Fruit fly (Drosophila melanogaster) whole organism: ENCODE measurements around the gene Rab3-GAP.

ENCODE experiments used
- CG8478 ChIP-seq: fragments of >200 bp; optimal IDR thresholded peaks from 2 replicates; lab custom pipeline; 2018; ENCODE audit warnings: inconsistent platforms
- Dll ChIP-seq: fragments of >200 bp; optimal IDR thresholded peaks from 2 replicates; lab custom pipeline; 2017
- EcR ChIP-seq, 2 experiments: fragments of >200 bp; optimal IDR thresholded peaks; 2 replicates each; lab custom pipeline; 2017; ENCODE audit warnings: missing biosample characterization in 2 of 2, missing genetic modification characterization in 2 of 2, missing genetic modification reagents in 2 of 2
- pan ChIP-seq: fragments of >200 bp; optimal IDR thresholded peaks from 2 replicates; lab custom pipeline; 2017
- psq ChIP-seq: fragments of >200 bp; optimal IDR thresholded peaks from 2 replicates; lab custom pipeline; 2017
- usp ChIP-seq: fragments of >200 bp; optimal IDR thresholded peaks from 2 replicates; lab custom pipeline; 2017; ENCODE audit warnings: missing biosample characterization, missing genetic modification characterization, mixed read lengths

The Rab3-GAP gene

DNA sequence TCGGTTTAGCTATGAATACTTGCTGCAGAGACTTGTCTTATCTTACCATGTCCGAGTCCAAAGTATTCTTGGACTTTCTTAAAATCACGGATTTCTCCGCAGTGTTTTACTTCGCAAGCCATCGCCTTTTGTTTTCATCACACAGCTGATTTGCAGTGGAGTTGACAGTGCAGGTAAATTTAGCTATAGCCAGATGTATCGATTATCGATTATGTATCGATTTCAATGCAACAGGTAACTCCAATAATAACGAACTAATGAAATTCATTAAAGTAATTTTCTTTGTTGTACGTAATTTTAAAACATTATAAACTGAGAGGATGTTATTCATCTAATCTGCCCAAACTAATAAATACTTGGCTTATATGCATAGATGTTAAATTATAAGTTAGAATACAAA lies at the start of gene Rab3-GAP:
Gene Rab3-GAP, minus strand, starts transcription at position 150 of the 400 bp plus-strand sequence.
- TF ChIP-seq usp = no peak
- TF ChIP-seq EcR (GFP tag; optimal IDR thresholded peaks at IDR 0.05; lab: Kevin White, UChicago) = no peak
- TF ChIP-seq psq (lab: Kevin White, UChicago) = no peak
- no peak for TF ChIP-seq pan (lab: Kevin White, UChicago)
- no peak for TF ChIP-seq CG8478 (lab: Kevin White, UChicago)
- TF ChIP-seq Dll (lab: Kevin White, UChicago) = no peak

dm6 chr2L:12110810-12111209 lies 47.8 kb upstream of the Rab3-GAP start, which contains the start of gene Phae2:
TSS of gene Phae2 (plus strand) at chr2L:12111110.
- TF ChIP-seq usp (no peak), pan (lab: Kevin White, UChicago) (no peak)

- TF ChIP-seq pan (lab: Kevin White, UChicago) (no peak), Dll (lab: Kevin White, UChicago) (peak; percentile 68)
These were observed 46.0 kb upstream of the Rab3-GAP start, which contains the start of the genes Rab6 and Phae1 for dm6 chr2L:12108779-12109564. TSS of gene Rab6 (minus strand) at chr2L:12109116. TSS of gene Phae1 (plus strand) at chr2L:12109417.

dm6 chr2L:12107087-12107486 lies 44.1 kb upstream of the Rab3-GAP start:
- TF ChIP-seq usp = no peak
- no peak for TF ChIP-seq psq (lab: Kevin White, UChicago)
- no peak for TF ChIP-seq pan (lab: Kevin White, UChicago)
- TF ChIP-seq EcR (GFP tag; optimal IDR thresholded peaks at IDR 0.05; lab: Kevin White, UChicago) = no peak
- no peak for TF ChIP-seq Dll (lab: Kevin White, UChicago)
- TF ChIP-seq CG8478 (lab: Kevin White, UChicago) = no peak

dm6 chr2L:12103231-12104210 lies 40.5 kb upstream of the Rab3-GAP start, which contains the start of the genes Patsas and ThrRS:
TSS of gene Patsas (minus strand) at chr2L:12103285.
TSS of gene ThrRS (plus strand) at chr2L:12103751.
- TF ChIP-seq pan (lab: Kevin White, UChicago) (no peak), Dll (lab: Kevin White, UChicago) (no peak), usp (no peak), psq (lab: Kevin White, UChicago) (no peak), EcR (GFP tag; optimal IDR thresholded peaks at IDR 0.05; lab: Kevin White, UChicago) (no peak), CG8478 (lab: Kevin White, UChicago) (no peak)

DNA sequence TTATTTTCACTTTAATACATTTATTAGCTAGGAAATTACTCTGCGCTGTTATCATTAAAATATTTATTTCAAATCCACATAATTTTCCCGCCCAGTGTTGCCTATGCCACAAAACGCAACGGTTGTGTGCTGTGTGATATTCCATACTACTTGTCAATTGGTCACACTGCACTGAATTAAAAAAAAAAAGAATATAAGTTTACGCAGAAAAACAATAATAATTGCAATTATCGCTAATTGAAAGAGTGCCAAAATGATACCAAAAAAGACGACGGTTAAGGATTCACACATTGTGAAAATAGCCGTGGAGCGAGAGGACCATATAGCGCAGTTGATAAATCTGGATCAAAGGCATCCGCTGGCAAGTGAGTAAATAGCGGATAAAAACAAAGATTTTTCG lies 34.7 kb upstream of the Rab3-GAP start, which contains the start of gene Ced-12:
Gene Ced-12, plus strand, starts transcription at position 141 of the 400 bp plus-strand sequence.
- TF ChIP-seq CG8478 (lab: Kevin White, UChicago) (no peak), usp (no peak), Dll (lab: Kevin White, UChicago) (no peak), pan (lab: Kevin White, UChicago) (no peak), psq (lab: Kevin White, UChicago) (no peak), EcR (GFP tag; optimal IDR thresholded peaks at IDR 0.05; lab: Kevin White, UChicago) (no peak)

- TF ChIP-seq psq (lab: Kevin White, UChicago) (no peak), EcR (GFP tag; optimal IDR thresholded peaks at IDR 0.05; lab: Kevin White, UChicago) (no peak), CG8478 (lab: Kevin White, UChicago) (no peak), Dll (lab: Kevin White, UChicago) (no peak)
These were observed 33.4 kb upstream of the Rab3-GAP start, which contains the start of the genes CG6712 and Mt2 for dm6 chr2L:12096396-12096813. TSS of gene CG6712 (minus strand) at chr2L:12096511. TSS of gene Mt2 (plus strand) at chr2L:12096525.

- TF ChIP-seq pan (lab: Kevin White, UChicago) (no peak), psq (lab: Kevin White, UChicago) (no peak), usp (no peak), EcR (GFP tag; optimal IDR thresholded peaks at IDR 0.05; lab: Kevin White, UChicago) (no peak), Dll (lab: Kevin White, UChicago) (no peak), CG8478 (lab: Kevin White, UChicago) (no peak)
These were observed 30.7 kb upstream of the Rab3-GAP start for dm6 chr2L:12093652-12094051.

DNA sequence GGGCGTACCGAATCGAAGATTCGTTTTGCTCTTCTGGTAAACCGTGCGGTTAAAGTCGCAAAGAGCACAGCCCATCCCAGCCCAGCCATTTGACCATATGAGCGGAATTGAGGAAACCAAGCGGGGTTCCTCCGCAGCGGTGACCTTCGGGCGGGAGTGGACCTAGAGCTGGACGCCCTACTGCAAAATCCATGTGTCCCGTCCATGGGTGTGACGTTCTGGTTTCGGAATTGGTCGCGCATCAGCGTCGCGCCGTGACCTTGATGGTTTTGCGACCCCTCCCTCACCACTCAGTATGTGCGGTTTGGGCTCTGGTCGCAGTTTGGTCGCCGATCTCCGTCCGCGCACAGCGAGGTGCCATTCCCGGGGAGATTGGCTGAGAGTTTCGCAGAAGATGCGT lies 29.7 kb upstream of the Rab3-GAP start:
- no peak for TF ChIP-seq EcR (GFP tag; optimal IDR thresholded peaks at IDR 0.05; lab: Kevin White, UChicago)
- TF ChIP-seq pan (lab: Kevin White, UChicago) = no peak
- TF ChIP-seq usp = no peak

DNA sequence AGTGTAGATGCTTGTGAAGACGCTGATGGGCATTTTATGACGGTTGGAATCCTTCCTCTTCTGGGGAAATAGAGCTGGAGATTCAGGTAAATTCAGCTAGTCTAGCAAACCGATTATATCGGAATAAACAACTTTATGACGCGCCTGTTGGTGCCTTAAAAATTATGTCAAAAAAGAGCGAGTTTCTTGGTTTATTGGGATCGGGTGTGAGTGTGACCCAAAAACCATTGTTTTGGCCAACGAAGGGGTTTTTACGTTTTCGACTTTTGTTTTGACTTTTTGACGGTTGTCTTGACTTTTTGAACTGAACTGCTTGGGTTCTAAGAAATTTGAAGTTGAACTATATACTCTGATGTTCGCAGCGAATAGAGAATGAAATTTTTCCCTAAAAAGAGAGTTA lies 29.1 kb upstream of the Rab3-GAP start:
- no peak for TF ChIP-seq pan (lab: Kevin White, UChicago)
- no peak for TF ChIP-seq usp
- TF ChIP-seq EcR (GFP tag; optimal IDR thresholded peaks at IDR 0.05; lab: Kevin White, UChicago) = no peak
- TF ChIP-seq psq (lab: Kevin White, UChicago) = no peak
- no peak for TF ChIP-seq CG8478 (lab: Kevin White, UChicago)
- TF ChIP-seq Dll (lab: Kevin White, UChicago) = no peak

DNA sequence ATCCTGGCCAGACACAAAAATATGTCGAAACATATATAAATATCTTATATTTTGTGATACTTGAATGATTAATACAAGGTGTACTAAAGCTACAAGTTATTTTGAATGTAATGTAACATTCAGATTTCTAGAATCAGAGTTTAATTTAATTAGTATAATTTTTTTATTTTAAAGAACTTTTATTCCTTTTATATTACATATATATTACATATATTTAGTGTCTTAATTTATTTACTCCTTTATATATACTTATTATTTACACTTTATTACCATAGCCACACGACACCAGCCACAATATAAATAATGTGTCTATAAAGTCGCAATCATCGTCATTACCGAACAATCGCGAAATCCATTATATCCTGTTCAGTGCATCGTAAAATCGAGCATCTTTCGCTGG lies 28.5 kb upstream of the Rab3-GAP start, which contains the start of gene Pex19:
Gene Pex19, plus strand, starts transcription at position 301 of the 400 bp plus-strand sequence.
- TF ChIP-seq Dll (lab: Kevin White, UChicago) (no peak), psq (lab: Kevin White, UChicago) (no peak), CG8478 (lab: Kevin White, UChicago) (no peak), EcR (GFP tag; optimal IDR thresholded peaks at IDR 0.05; lab: Kevin White, UChicago) (no peak), pan (lab: Kevin White, UChicago) (no peak), usp (no peak)
